Worm (Caenorhabditis elegans) whole organism, L3 larva: ENCODE data around the gene F20D1.3.

Source experiments
- R02D3.7 ChIP-seq: fragments of 150-350 bp; optimal IDR thresholded peaks from 2 replicates; lab custom pipeline; 2014; ENCODE audit warnings: missing biosample characterization, missing genetic modification characterization
- ZK546.5 ChIP-seq: sonication (generic microtip); optimal IDR thresholded peaks from 2 replicates; lab custom pipeline; 2017; ENCODE audit warnings: missing biosample characterization, missing genetic modification characterization
- aly-2 ChIP-seq: fragments of 150-350 bp; optimal IDR thresholded peaks from 2 replicates; lab custom pipeline; 2014; ENCODE audit warnings: missing biosample characterization, missing genetic modification characterization
- ama-1 ChIP-seq: fragments of 150-350 bp; optimal IDR thresholded peaks from 2 replicates; lab custom pipeline; 2018
- ceh-16 ChIP-seq: sonication (generic microtip); optimal IDR thresholded peaks from 2 replicates; lab custom pipeline; 2017; ENCODE audit warnings: missing biosample characterization, missing genetic modification characterization
- ceh-28 ChIP-seq: fragments of 150-350 bp; optimal IDR thresholded peaks from 2 replicates; lab custom pipeline; 2014; ENCODE audit warnings: missing biosample characterization, missing genetic modification reagents, missing genetic modification characterization
- ceh-82 ChIP-seq: fragments of 150-350 bp; optimal IDR thresholded peaks from 2 replicates; lab custom pipeline; 2014; ENCODE audit warnings: missing biosample characterization, missing genetic modification characterization
- ceh-9 ChIP-seq: sonication (generic microtip); optimal IDR thresholded peaks from 2 replicates; lab custom pipeline; 2018; ENCODE audit warnings: missing biosample characterization, missing genetic modification characterization
- daf-12 ChIP-seq: fragments of 150-350 bp; optimal IDR thresholded peaks from 2 replicates; lab custom pipeline; 2014; ENCODE audit warnings: missing biosample characterization, missing genetic modification reagents, missing genetic modification characterization
- egl-27 ChIP-seq: sonication (generic microtip); optimal IDR thresholded peaks from 4 replicates; lab custom pipeline; 2017; ENCODE audit warnings: missing biosample characterization, missing genetic modification reagents, missing genetic modification characterization
- egl-5 ChIP-seq: fragments of 150-350 bp; optimal IDR thresholded peaks from 2 replicates; lab custom pipeline; 2017; ENCODE audit warnings: missing biosample characterization, missing genetic modification reagents, missing genetic modification characterization, inconsistent platforms
- elt-1 ChIP-seq: fragments of 150-350 bp; optimal IDR thresholded peaks from 2 replicates; lab custom pipeline; 2014; ENCODE audit warnings: missing biosample characterization, missing genetic modification characterization
- elt-2 ChIP-seq: sonication (generic microtip); optimal IDR thresholded peaks from 2 replicates; lab custom pipeline; 2016; ENCODE audit warnings: missing genetic modification reagents, mild to moderate bottlenecking, missing genetic modification characterization, missing compliant biosample characterization
- elt-3 ChIP-seq, 3 experiments: fragments of 150-350 bp in 1 of 3; sonication (generic microtip) in 2 of 3; optimal IDR thresholded peaks; 2 replicates in 2 of 3; 4 replicates in 1 of 3; lab custom pipeline; 2014 to 2017; ENCODE audit warnings: missing biosample characterization in 3 of 3, missing genetic modification characterization in 3 of 3
- eor-1 ChIP-seq, 2 experiments: fragments of 150-350 bp; optimal IDR thresholded peaks; 2 replicates each; lab custom pipeline; 2014 to 2018; ENCODE audit warnings: missing biosample characterization in 2 of 2, missing genetic modification characterization in 2 of 2
- fkh-10 ChIP-seq: sonication (generic microtip); optimal IDR thresholded peaks from 2 replicates; lab custom pipeline; 2017; ENCODE audit warnings: missing biosample characterization, missing genetic modification reagents, missing genetic modification characterization
- fkh-2 ChIP-seq: fragments of 150-350 bp; optimal IDR thresholded peaks from 2 replicates; lab custom pipeline; 2014; ENCODE audit warnings: missing biosample characterization, missing genetic modification reagents, missing genetic modification characterization
- fos-1 ChIP-seq: fragments of 150-350 bp; optimal IDR thresholded peaks from 2 replicates; lab custom pipeline; 2014; ENCODE audit warnings: missing biosample characterization, missing genetic modification characterization
- hmg-11 ChIP-seq: sonication (generic microtip); optimal IDR thresholded peaks from 2 replicates; lab custom pipeline; 2016; ENCODE audit warnings: missing genetic modification characterization, missing compliant biosample characterization
- jun-1 ChIP-seq: fragments of 150-350 bp; optimal IDR thresholded peaks from 2 replicates; lab custom pipeline; 2014; ENCODE audit warnings: missing biosample characterization, missing genetic modification reagents, missing genetic modification characterization
- lin-15B ChIP-seq: fragments of 150-350 bp; optimal IDR thresholded peaks from 2 replicates; lab custom pipeline; 2014; ENCODE audit warnings: missing biosample characterization, missing genetic modification characterization
- lin-39 ChIP-seq: fragments of 150-350 bp; optimal IDR thresholded peaks from 2 replicates; lab custom pipeline; 2018; ENCODE audit warnings: missing biosample characterization, missing genetic modification reagents, missing genetic modification characterization
- lsy-12 ChIP-seq: sonication (generic microtip); optimal IDR thresholded peaks from 2 replicates; lab custom pipeline; 2016; ENCODE audit warnings: mild to moderate bottlenecking, missing genetic modification characterization, missing compliant biosample characterization
- mdl-1 ChIP-seq: fragments of 150-350 bp; optimal IDR thresholded peaks from 2 replicates; lab custom pipeline; 2014; ENCODE audit warnings: missing biosample characterization, missing genetic modification characterization
- mml-1 ChIP-seq: fragments of 150-350 bp; sonication (generic microtip); optimal IDR thresholded peaks from 3 replicates; lab custom pipeline; 2014; ENCODE audit warnings: missing biosample characterization, missing genetic modification characterization
- nfya-1 ChIP-seq: sonication (generic microtip); optimal IDR thresholded peaks from 2 replicates; lab custom pipeline; 2017; ENCODE audit warnings: missing genetic modification characterization, mild to moderate bottlenecking, missing compliant biosample characterization, antibody characterized with exemption, moderate library complexity; ENCODE audit not compliant: insufficient read depth
- nhr-11 ChIP-seq: fragments of 150-350 bp; optimal IDR thresholded peaks from 2 replicates; lab custom pipeline; 2014; ENCODE audit warnings: missing biosample characterization, missing genetic modification characterization
- nhr-12 ChIP-seq: fragments of 150-350 bp; optimal IDR thresholded peaks from 2 replicates; lab custom pipeline; 2014; ENCODE audit warnings: missing biosample characterization, missing genetic modification characterization
- nhr-23 ChIP-seq: fragments of 150-350 bp; optimal IDR thresholded peaks from 2 replicates; lab custom pipeline; 2014; ENCODE audit warnings: missing biosample characterization, missing genetic modification reagents, missing genetic modification characterization
- nhr-237 ChIP-seq: fragments of 150-350 bp; optimal IDR thresholded peaks from 2 replicates; lab custom pipeline; 2014; ENCODE audit warnings: missing biosample characterization, missing genetic modification characterization
- nhr-25 ChIP-seq: sonication (generic microtip); optimal IDR thresholded peaks from 2 replicates; lab custom pipeline; 2017; ENCODE audit warnings: missing biosample characterization, missing genetic modification characterization
- nhr-28 ChIP-seq: fragments of 150-350 bp; optimal IDR thresholded peaks from 2 replicates; lab custom pipeline; 2014; ENCODE audit warnings: missing biosample characterization, missing genetic modification characterization
- nhr-43 ChIP-seq: sonication (generic microtip); optimal IDR thresholded peaks from 2 replicates; lab custom pipeline; 2016; ENCODE audit warnings: mild to moderate bottlenecking, missing genetic modification characterization, missing compliant biosample characterization; ENCODE audit not compliant: poor library complexity, severe bottlenecking
- nhr-67 ChIP-seq: fragments of 150-350 bp; optimal IDR thresholded peaks from 2 replicates; lab custom pipeline; 2014; ENCODE audit warnings: missing biosample characterization, missing genetic modification characterization
- nhr-76 ChIP-seq: fragments of 150-350 bp; sonication (generic microtip); optimal IDR thresholded peaks from 5 replicates; lab custom pipeline; 2014; ENCODE audit warnings: missing biosample characterization, missing genetic modification characterization
- nhr-77 ChIP-seq: fragments of 150-350 bp; optimal IDR thresholded peaks from 2 replicates; lab custom pipeline; 2014; ENCODE audit warnings: missing biosample characterization, missing genetic modification characterization
- pha-4 ChIP-seq: fragments of 150-350 bp; optimal IDR thresholded peaks from 2 replicates; lab custom pipeline; 2014; ENCODE audit warnings: missing biosample characterization, missing genetic modification reagents, missing genetic modification characterization
- pqm-1 ChIP-seq: fragments of 150-350 bp; optimal IDR thresholded peaks from 2 replicates; lab custom pipeline; 2017; ENCODE audit warnings: missing biosample characterization, missing genetic modification characterization, inconsistent platforms
- sea-2 ChIP-seq: fragments of 150-350 bp; sonication (generic microtip); optimal IDR thresholded peaks from 4 replicates; lab custom pipeline; 2014; ENCODE audit warnings: missing biosample characterization, missing genetic modification reagents, missing genetic modification characterization
- skn-1 ChIP-seq: fragments of 150-350 bp; optimal IDR thresholded peaks from 2 replicates; lab custom pipeline; 2014; ENCODE audit warnings: missing biosample characterization, missing genetic modification characterization
- snpc-4 ChIP-seq: fragments of 150-350 bp; optimal IDR thresholded peaks from 2 replicates; lab custom pipeline; 2014; ENCODE audit warnings: missing biosample characterization, missing genetic modification characterization
- tbx-2 ChIP-seq: sonication (generic microtip); optimal IDR thresholded peaks from 2 replicates; lab custom pipeline; 2016; ENCODE audit warnings: mild to moderate bottlenecking, missing genetic modification characterization, missing compliant biosample characterization
- unc-39 ChIP-seq: sonication (generic microtip); optimal IDR thresholded peaks from 4 replicates; lab custom pipeline; 2017; ENCODE audit warnings: missing biosample characterization, missing genetic modification characterization
- unc-62 ChIP-seq: fragments of 150-350 bp; sonication (generic microtip); optimal IDR thresholded peaks from 4 replicates; lab custom pipeline; 2014; ENCODE audit warnings: missing biosample characterization, missing genetic modification reagents, missing genetic modification characterization
- zag-1 ChIP-seq: fragments of 150-350 bp; optimal IDR thresholded peaks from 2 replicates; lab custom pipeline; 2014; ENCODE audit warnings: missing biosample characterization, missing genetic modification characterization
- ztf-11 ChIP-seq: fragments of 150-350 bp; optimal IDR thresholded peaks from 2 replicates; lab custom pipeline; 2014; ENCODE audit warnings: missing biosample characterization, missing genetic modification characterization
- ztf-4 ChIP-seq: fragments of 150-350 bp; optimal IDR thresholded peaks from 2 replicates; lab custom pipeline; 2014; ENCODE audit warnings: missing biosample characterization, missing genetic modification characterization

The F20D1.3 gene

ce11 chrX:14983274-14983673, 7.4 kb downstream of the F20D1.3 start, which contains the start of gene rbg-1:
rbg-1 (plus strand) TSS chrX:14983533.
- TF ChIP-seq nhr-25 (tag; lab: Kevin White, UChicago) (peak; percentile 87), egl-5 (peak; percentile 95), ama-1 (no peak), R02D3.7 (tag; lab: Kevin White, UChicago) (no peak), elt-2 (tag; lab: Kevin White, UChicago) (peak; percentile 57), zag-1 (tag; lab: Kevin White, UChicago) (no peak), aly-2 (tag; lab: Kevin White, UChicago) (no peak), snpc-4 (tag; lab: Kevin White, UChicago) (peak; percentile 83), nhr-67 (tag; lab: Kevin White, UChicago) (no peak), jun-1 (tag; lab: Kevin White, UChicago) (peak; percentile 61), nhr-23 (tag; lab: Kevin White, UChicago) (peak; percentile 39), fos-1 (tag; lab: Kevin White, UChicago) (no peak), ztf-11 (tag; lab: Kevin White, UChicago) (no peak), ZK546.5 (tag; lab: Kevin White, UChicago) (no peak), ztf-4 (tag; lab: Kevin White, UChicago) (no peak), ceh-9 (tag; lab: Kevin White, UChicago) (no peak), lin-15B (tag; lab: Kevin White, UChicago) (peak; percentile 77), hmg-11 (tag; lab: Kevin White, UChicago) (peak; percentile 51), lin-39 (peak; percentile 62), nhr-77 (no peak), pha-4 (tag; lab: Kevin White, UChicago) (peak; percentile 96), pqm-1 (tag; lab: Kevin White, UChicago) (peak; percentile 35), sea-2 (GFP tag; lab: Kevin White, UChicago) (peak; percentile 50), eor-1 (tag; optimal IDR thresholded peaks at IDR 0.05; lab: Kevin White, UChicago) (no peak), nhr-11 (tag; lab: Kevin White, UChicago) (no peak), fkh-10 (peak; percentile 15), nhr-76 (tag; lab: Kevin White, UChicago) (no peak), unc-62 (GFP tag; lab: Kevin White, UChicago) (no peak), ceh-82 (tag; lab: Kevin White, UChicago) (no peak), elt-3 (tag; optimal IDR thresholded peaks at IDR 0.05; lab: Kevin White, UChicago) (no peak), skn-1 (tag; lab: Kevin White, UChicago) (no peak), ceh-16 (no peak), unc-39 (tag; lab: Kevin White, UChicago) (no peak), mml-1 (tag; lab: Kevin White, UChicago) (no peak), tbx-2 (tag; lab: Kevin White, UChicago) (no peak), nhr-28 (no peak), elt-1 (no peak), nhr-43 (no peak), lsy-12 (tag; lab: Kevin White, UChicago) (no peak), egl-27 (tag; lab: Kevin White, UChicago) (no peak), mdl-1 (tag; lab: Kevin White, UChicago) (no peak), nfya-1 (tag; lab: Kevin White, UChicago) (peak; percentile 81), nhr-237 (no peak), fkh-2 (tag; lab: Kevin White, UChicago) (peak; percentile 80), nhr-12 (tag; lab: Kevin White, UChicago) (no peak), ceh-28 (tag; lab: Kevin White, UChicago) (peak; percentile 79), daf-12 (tag; lab: Kevin White, UChicago) (no peak)
